Fruit fly (Drosophila melanogaster): ENCODE measurements around the gene CG7573.

CG7573 gene

dm6 chr3L:11286603-11287011, 24.9 kb upstream of the CG7573 start (continued):
- TF ChIP-seq chm (GFP tag; IDR thresholded peaks at IDR 0.05) (0 out of 2 replicates have a peak, but pooled peaks have one; percentile 40), sna (GFP tag; IDR thresholded peaks at IDR 0.05; ENCODE audit: partially characterized antibody) (no peak), CG9437 (GFP tag; optimal IDR thresholded peaks at IDR 0.05) (no peak), croc (GFP tag; conservative IDR thresholded peaks at IDR 0.05) (no peak), H15 (GFP tag; IDR thresholded peaks at IDR 0.05) (no peak), CG2116 (GFP tag; optimal IDR thresholded peaks at IDR 0.05) (peak; percentile 25), CG3726 (GFP tag; IDR thresholded peaks at IDR 0.05) (no peak), CG2875 (GFP tag; optimal IDR thresholded peaks at IDR 0.05) (peak; percentile 28), CG6175 (GFP tag; IDR thresholded peaks at IDR 0.05) (peak; percentile 38; the same call in 1 of the 3 replicates), odd (GFP tag; optimal IDR thresholded peaks at IDR 0.05) (peak; percentile 15), pb (GFP tag; optimal IDR thresholded peaks at IDR 0.05) (peak; percentile 13), CG15601 (tag; optimal IDR thresholded peaks at IDR 0.05) (peak; percentile 35), Hr78 (GFP tag; optimal IDR thresholded peaks at IDR 0.05) (no peak), Hand (GFP tag; optimal IDR thresholded peaks at IDR 0.05) (peak; percentile 9), ranshi (GFP tag; IDR thresholded peaks at IDR 0.05) (no peak), CoRest (tag; optimal IDR thresholded peaks at IDR 0.05) (peak; percentile 22), Doc2 (GFP tag; IDR thresholded peaks at IDR 0.05) (no peak), CG11723 (GFP tag; optimal IDR thresholded peaks at IDR 0.05) (peak; percentile 4), gro (GFP tag; optimal IDR thresholded peaks at IDR 0.05) (peak; percentile 26), cas (GFP tag; IDR thresholded peaks at IDR 0.05) (no peak), lola (GFP tag; optimal IDR thresholded peaks at IDR 0.05) (peak in 1 of 3 experiments; percentile 9), chif (GFP tag; optimal IDR thresholded peaks at IDR 0.05) (peak in 1 of 2 experiments; percentile 47), p53 (GFP tag; optimal IDR thresholded peaks at IDR 0.05) (peak; percentile 22), Kr (GFP tag; optimal IDR thresholded peaks at IDR 0.05) (peak; percentile 3), caup (GFP tag; optimal IDR thresholded peaks at IDR 0.05; ENCODE audit: severe bottlenecking) (peak; percentile 14), CG33557 (GFP tag; optimal IDR thresholded peaks at IDR 0.05) (peak; percentile 8), CG17361 (GFP tag; IDR thresholded peaks at IDR 0.05) (0 out of 3 replicates have a peak, but pooled peaks have one; percentile 23), Nf-YB (GFP tag; optimal IDR thresholded peaks at IDR 0.05) (peak; percentile 1), ind (GFP tag; optimal IDR thresholded peaks at IDR 0.05) (no peak), danr (GFP tag; IDR thresholded peaks at IDR 0.05) (no peak), Neu2 (GFP tag; optimal IDR thresholded peaks at IDR 0.05; ENCODE audit: borderline replicate concordance) (no peak), zfh1 (GFP tag; IDR thresholded peaks at IDR 0.05) (0 out of 3 replicates have a peak, but pooled peaks have one; percentile 15), CG8944 (GFP tag; optimal IDR thresholded peaks at IDR 0.05) (no peak), BtbVII (GFP tag; optimal IDR thresholded peaks at IDR 0.05) (no peak), CG16863 (GFP tag; optimal IDR thresholded peaks at IDR 0.05) (peak; percentile 0), tup (GFP tag; optimal IDR thresholded peaks at IDR 0.05) (peak; percentile 37), CG12769 (tag; optimal IDR thresholded peaks at IDR 0.05) (peak; percentile 27), CG3281 (GFP tag; optimal IDR thresholded peaks at IDR 0.05) (peak; percentile 25), Blimp-1 (GFP tag; optimal IDR thresholded peaks at IDR 0.05) (peak; percentile 5), CG31441 (GFP tag; IDR thresholded peaks at IDR 0.05) (no peak), CG3407 (GFP tag; optimal IDR thresholded peaks at IDR 0.05) (peak; percentile 13), sens (GFP tag) (peak; percentile 71), PHDP (tag; optimal IDR thresholded peaks at IDR 0.05) (peak; percentile 55), gcm (GFP tag; optimal IDR thresholded peaks at IDR 0.05) (no peak), mam (GFP tag; optimal IDR thresholded peaks at IDR 0.05) (no peak), trem (tag; optimal IDR thresholded peaks at IDR 0.05) (no peak), CG2678 (tag; optimal IDR thresholded peaks at IDR 0.05) (peak; percentile 1), CG8290 (GFP tag; optimal IDR thresholded peaks at IDR 0.05) (no peak), CG8290 (tag; optimal IDR thresholded peaks at IDR 0.05) (peak in 1 of 2 experiments; percentile 50), CG12071 (GFP tag; optimal IDR thresholded peaks at IDR 0.05) (peak; percentile 56)

Data from whole organism, embryonic.